Fruit fly (Drosophila melanogaster): ENCODE results near the gene CG42661.

The CG42661 gene

dm6 chr3L:7434715-7435653 is 30.3 kb upstream of the CG42661 start, which contains the start of gene Rac2 (continued):
- TF ChIP-seq lov (optimal IDR thresholded peaks at IDR 0.05): no peak
- no peak for TF ChIP-seq lov (GFP tag; IDR thresholded peaks at IDR 0.05)
- no peak for TF ChIP-seq CG31365 (tag; optimal IDR thresholded peaks at IDR 0.05)
- TF ChIP-seq pan (optimal IDR thresholded peaks at IDR 0.05): no peak
- TF ChIP-seq pan (GFP tag; optimal IDR thresholded peaks at IDR 0.05 in 1 of 2, IDR thresholded peaks at IDR 0.05 in 1 of 2): peak in 1 of 2 experiments; percentile 16
- no peak for TF ChIP-seq Six4 (GFP tag; optimal IDR thresholded peaks at IDR 0.05)
- no peak for TF ChIP-seq CG2875 (GFP tag; optimal IDR thresholded peaks at IDR 0.05)
- no peak for TF ChIP-seq CG14860 (GFP tag; IDR thresholded peaks at IDR 0.05; ENCODE audit: partially characterized antibody)
- peak; percentile 100 for TF ChIP-seq CG15073 (GFP tag; optimal IDR thresholded peaks at IDR 0.05)
- TF ChIP-seq Hmx (GFP tag; optimal IDR thresholded peaks at IDR 0.05): no peak
- TF ChIP-seq CG17385 (GFP tag; optimal IDR thresholded peaks at IDR 0.05): peak; percentile 50
- TF ChIP-seq Ets65A (GFP tag): no peak
- TF ChIP-seq CG2202 (tag; optimal IDR thresholded peaks at IDR 0.05): peak; percentile 20
- TF ChIP-seq CG7786 (GFP tag; optimal IDR thresholded peaks at IDR 0.05): peak; percentile 53
- TF ChIP-seq croc (GFP tag; conservative IDR thresholded peaks at IDR 0.05): no peak
- TF ChIP-seq prd (optimal IDR thresholded peaks at IDR 0.05): no peak
- TF ChIP-seq prd (GFP tag; IDR thresholded peaks at IDR 0.05): peak; percentile 33; the same call in 2 of the 3 replicates
- no peak for TF ChIP-seq CG3726 (GFP tag; IDR thresholded peaks at IDR 0.05)
- peak; percentile 67 for TF ChIP-seq row (GFP tag; IDR thresholded peaks at IDR 0.05)
- TF ChIP-seq CG11085 (GFP tag; IDR thresholded peaks at IDR 0.05): no peak
- TF ChIP-seq CG6854 (GFP tag; optimal IDR thresholded peaks at IDR 0.05): no peak
- TF ChIP-seq ewg (GFP tag; optimal IDR thresholded peaks at IDR 0.05): peak; percentile 38
- TF ChIP-seq bsh (GFP tag; optimal IDR thresholded peaks at IDR 0.05): peak; percentile 14 to 24
- peak; percentile 67 for TF ChIP-seq CG10543 (GFP tag; optimal IDR thresholded peaks at IDR 0.05)
- TF ChIP-seq pfk (GFP tag; optimal IDR thresholded peaks at IDR 0.05): peak; percentile 3
- TF ChIP-seq tup (GFP tag; optimal IDR thresholded peaks at IDR 0.05): no peak
- peak; percentile 14; the same call in 1 of the 2 replicates for TF ChIP-seq CG4360 (GFP tag; IDR thresholded peaks at IDR 0.05)
- peak; percentile 17 for TF ChIP-seq CG4854 (GFP tag; optimal IDR thresholded peaks at IDR 0.05)
- TF ChIP-seq CG1832 (GFP tag; optimal IDR thresholded peaks at IDR 0.05): peak; percentile 95
- peak in 1 of 2 experiments; percentile 23 for TF ChIP-seq Eip74EF (GFP tag; optimal IDR thresholded peaks at IDR 0.05)
- TF ChIP-seq CG8765 (GFP tag; IDR thresholded peaks at IDR 0.05): peak; percentile 26; the same call in 1 of the 2 replicates
- TF ChIP-seq sc (optimal IDR thresholded peaks at IDR 0.05): no peak
- no peak for TF ChIP-seq sc (GFP tag; optimal IDR thresholded peaks at IDR 0.05)
- 0 out of 2 replicates have a peak, but pooled peaks have one; percentile 9 for TF ChIP-seq CG14014 (GFP tag; IDR thresholded peaks at IDR 0.05)
- TF ChIP-seq seq (GFP tag; IDR thresholded peaks at IDR 0.05): no peak; the same call in 1 of the 2 replicates
- TF ChIP-seq dm (GFP tag; optimal IDR thresholded peaks at IDR 0.05): peak; percentile 26
- peak; percentile 89 for TF ChIP-seq CG3163 (GFP tag; optimal IDR thresholded peaks at IDR 0.05)
- no peak for TF ChIP-seq fu2 (GFP tag; optimal IDR thresholded peaks at IDR 0.05)
- TF ChIP-seq crp (GFP tag; optimal IDR thresholded peaks at IDR 0.05): no peak
- no peak for TF ChIP-seq Abd-B (GFP tag; optimal IDR thresholded peaks at IDR 0.05)
- TF ChIP-seq ci (GFP tag; IDR thresholded peaks at IDR 0.05): 0 out of 3 replicates have a peak, but pooled peaks have one; percentile 59
- no peak for TF ChIP-seq eyg (GFP tag; optimal IDR thresholded peaks at IDR 0.05)
- no peak for TF ChIP-seq emc (GFP tag; optimal IDR thresholded peaks at IDR 0.05)
- no peak for TF ChIP-seq trh (GFP tag; optimal IDR thresholded peaks at IDR 0.05)
- no peak for TF ChIP-seq dpn (GFP tag; optimal IDR thresholded peaks at IDR 0.05)
- peak; percentile 35 for TF ChIP-seq CG6254 (GFP tag; optimal IDR thresholded peaks at IDR 0.05)
- TF ChIP-seq CG9876 (GFP tag; optimal IDR thresholded peaks at IDR 0.05): no peak
- no peak for TF ChIP-seq HHEX (GFP tag; optimal IDR thresholded peaks at IDR 0.05)
- TF ChIP-seq CG3065 (GFP tag; optimal IDR thresholded peaks at IDR 0.05): no peak

All from whole organism, embryonic.